Fruit fly (Drosophila melanogaster) whole organism, adult: Measurements from ENCODE around the gene Sptr.

Experiments
- CG7101 ChIP-seq: fragments of 200-800 bp; sonication (Bioruptor generic); optimal IDR thresholded peaks from 2 replicates; lab custom pipeline; 2018; ENCODE audit warnings: missing biosample characterization, mild to moderate bottlenecking, missing genetic modification characterization, moderate library complexity
- toe ChIP-seq: fragments of 200-800 bp; sonication (Bioruptor generic); optimal IDR thresholded peaks from 2 replicates; lab custom pipeline; 2016; ENCODE audit warnings: missing biosample characterization, missing genetic modification characterization

DNA sequence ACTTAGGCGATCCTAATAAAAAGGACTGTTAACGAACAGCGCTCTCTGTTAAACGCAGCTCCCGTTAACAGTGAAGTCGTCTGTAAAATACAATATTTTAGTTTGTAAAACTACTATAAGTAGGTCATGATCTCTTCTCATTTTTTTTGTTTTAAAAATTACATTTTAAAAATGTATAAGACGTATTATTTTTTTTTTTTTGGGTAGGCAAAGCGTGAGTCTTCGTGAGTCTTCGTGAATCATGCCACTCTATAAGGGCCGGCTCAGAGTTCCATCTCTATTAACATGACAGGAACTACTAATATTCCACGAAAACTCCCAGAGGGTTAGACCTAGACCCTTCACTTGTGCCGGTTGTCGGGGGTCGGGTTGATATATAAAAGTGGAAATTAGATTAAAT lies 41.6 kb downstream of the Sptr start:
- TF ChIP-seq toe (GFP tag; lab: Kevin White, UChicago), result no peak
- TF ChIP-seq CG7101 (tag; lab: Kevin White, UChicago), result no peak
